Fruit fly (Drosophila melanogaster) whole organism, adult: ENCODE results near the gene mRpL38.
A peak's percentile ranks its signal among the peaks of the same experiment; 100 is the strongest.

Experiments used
- CG11617 ChIP-seq: fragments of 200-800 bp; sonication (Bioruptor generic); optimal IDR thresholded peaks from 2 replicates; lab custom pipeline; 2017; ENCODE audit warnings: mild to moderate bottlenecking, missing biosample characterization, missing genetic modification reagents, missing genetic modification characterization
- CG12768 ChIP-seq: fragments of 200-800 bp; sonication (Bioruptor generic); optimal IDR thresholded peaks from 2 replicates; lab custom pipeline; 2017; ENCODE audit warnings: missing biosample characterization, missing genetic modification characterization, mild to moderate bottlenecking, moderate library complexity, missing genetic modification reagents
- CG14711 ChIP-seq: fragments of 200-800 bp; sonication (Bioruptor generic); optimal IDR thresholded peaks from 2 replicates; lab custom pipeline; 2018; ENCODE audit warnings: missing biosample characterization, mild to moderate bottlenecking, missing genetic modification characterization, moderate library complexity
- CG1620 ChIP-seq: fragments of 200-800 bp; sonication (Bioruptor generic); optimal IDR thresholded peaks from 2 replicates; lab custom pipeline; 2016; ENCODE audit warnings: missing biosample characterization, missing genetic modification characterization
- CG33017 ChIP-seq: fragments of 200-800 bp; sonication (Bioruptor generic); optimal IDR thresholded peaks from 2 replicates; lab custom pipeline; 2018; ENCODE audit warnings: missing biosample characterization, mild to moderate bottlenecking, missing genetic modification characterization, moderate library complexity
- CG5204 ChIP-seq: fragments of 200-800 bp; sonication (Bioruptor generic); optimal IDR thresholded peaks from 2 replicates; lab custom pipeline; 2016; ENCODE audit warnings: missing biosample characterization, missing genetic modification characterization
- CG7045 ChIP-seq: fragments of 200-800 bp; sonication (Bioruptor generic); optimal IDR thresholded peaks from 2 replicates; lab custom pipeline; 2017; ENCODE audit warnings: missing biosample characterization, mild to moderate bottlenecking, missing genetic modification characterization
- CG7101 ChIP-seq: fragments of 200-800 bp; sonication (Bioruptor generic); optimal IDR thresholded peaks from 2 replicates; lab custom pipeline; 2018; ENCODE audit warnings: missing biosample characterization, mild to moderate bottlenecking, missing genetic modification characterization, moderate library complexity
- Clk ChIP-seq: fragments of 200-800 bp; sonication (Bioruptor generic); optimal IDR thresholded peaks from 2 replicates; lab custom pipeline; 2017; ENCODE audit warnings: missing biosample characterization, missing genetic modification characterization
- Crg-1 ChIP-seq: fragments of 200-800 bp; sonication (Bioruptor generic); optimal IDR thresholded peaks from 2 replicates; lab custom pipeline; 2016; ENCODE audit warnings: missing biosample characterization, missing genetic modification characterization
- Hr96 ChIP-seq: fragments of 200-800 bp; sonication (Bioruptor generic); optimal IDR thresholded peaks from 2 replicates; lab custom pipeline; 2016; ENCODE audit warnings: missing biosample characterization, missing genetic modification characterization
- Mnt ChIP-seq: fragments of 200-800 bp; sonication (Bioruptor generic); optimal IDR thresholded peaks from 2 replicates; lab custom pipeline; 2016; ENCODE audit warnings: missing biosample characterization, mild to moderate bottlenecking, missing genetic modification characterization
- bab1 ChIP-seq: fragments of 200-800 bp; sonication (Bioruptor generic); optimal IDR thresholded peaks from 3 replicates; lab custom pipeline; 2019; ENCODE audit warnings: missing biosample characterization, mild to moderate bottlenecking, missing genetic modification characterization, moderate library complexity
- cic ChIP-seq: fragments of 200-800 bp; sonication (Bioruptor generic); optimal IDR thresholded peaks from 2 replicates; lab custom pipeline; 2017; ENCODE audit warnings: missing biosample characterization, mild to moderate bottlenecking, missing genetic modification characterization, moderate library complexity
- cnc ChIP-seq, 2 experiments: fragments of >200 bp; optimal IDR thresholded peaks; 2 replicates each; lab custom pipeline; 2017
- kay ChIP-seq: fragments of 200-800 bp; sonication (Bioruptor generic); peaks from one replicate; lab custom pipeline; 2016; ENCODE audit warnings: missing biosample characterization, missing genetic modification characterization, borderline replicate concordance
- ovo ChIP-seq: fragments of 200-800 bp; sonication (Bioruptor generic); optimal IDR thresholded peaks from 2 replicates; lab custom pipeline; 2016; ENCODE audit warnings: missing biosample characterization, missing genetic modification characterization
- pad ChIP-seq: fragments of 200-800 bp; sonication (Bioruptor generic); optimal IDR thresholded peaks from 3 replicates; lab custom pipeline; 2017; ENCODE audit warnings: missing biosample characterization, missing genetic modification characterization, mild to moderate bottlenecking, moderate library complexity, missing genetic modification reagents
- tj ChIP-seq: fragments of 200-800 bp; sonication (Bioruptor generic); optimal IDR thresholded peaks from 3 replicates; lab custom pipeline; 2017; ENCODE audit warnings: missing biosample characterization, mild to moderate bottlenecking, missing genetic modification characterization, moderate library complexity
- toe ChIP-seq: fragments of 200-800 bp; sonication (Bioruptor generic); optimal IDR thresholded peaks from 2 replicates; lab custom pipeline; 2016; ENCODE audit warnings: missing biosample characterization, missing genetic modification characterization

Gene mRpL38

DNA sequence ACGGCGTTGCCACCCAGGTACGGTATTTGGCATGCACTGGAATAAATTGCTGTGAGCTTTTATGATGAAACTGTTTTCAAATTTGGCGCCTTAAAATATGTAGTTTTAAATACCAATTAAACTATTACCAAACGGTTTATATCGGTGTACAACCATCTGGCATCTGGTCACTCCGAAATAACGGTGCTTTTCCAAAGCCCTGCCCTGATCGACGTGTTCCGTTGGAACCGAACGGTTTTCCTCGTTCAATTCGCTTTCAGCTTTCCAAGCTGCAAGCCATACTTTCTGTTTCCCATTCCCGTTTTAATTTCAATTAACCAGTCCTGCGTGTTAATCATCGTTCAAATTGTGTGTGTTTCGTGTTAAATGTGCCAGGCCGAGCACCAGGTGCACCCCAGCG is 33.1 kb upstream of the mRpL38 start, which contains the start of gene yl:
TSS of gene yl (plus strand) at position 202 of the 400 bp plus-strand sequence.
- peak; percentile 93 for TF ChIP-seq ovo
- TF ChIP-seq Hr96 (GFP tag; lab: Kevin White, UChicago), result no peak

DNA sequence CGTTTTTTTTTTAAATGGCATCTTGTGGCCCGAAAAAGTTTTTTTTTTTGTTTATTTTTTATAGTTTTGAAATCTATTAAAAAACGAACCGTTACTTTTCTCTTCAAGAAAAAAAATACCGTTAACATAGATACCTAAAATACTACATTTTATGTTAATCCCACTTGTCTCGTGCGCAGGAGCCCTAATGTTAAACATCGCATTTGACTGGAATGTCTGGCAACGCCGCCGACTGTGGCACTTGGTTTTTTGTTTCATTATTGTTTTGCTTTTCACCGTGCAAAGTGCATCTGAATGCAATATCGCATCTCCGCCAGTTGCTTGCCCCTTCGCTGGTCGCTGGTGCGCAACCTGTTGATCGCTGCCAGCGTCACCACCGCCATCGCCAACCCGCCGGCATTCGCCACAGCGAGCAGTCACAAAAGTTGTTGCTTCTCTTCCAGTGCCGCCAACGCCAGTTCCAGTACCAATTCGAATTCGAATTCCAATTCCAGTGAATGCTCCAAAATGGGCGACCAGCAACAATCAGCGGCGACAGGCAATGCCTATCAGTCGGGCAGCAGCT is 26.0 kb upstream of the mRpL38 start, which contains the start of gene CG11590:
TSS of gene CG11590 (plus strand) at position 212 of the 565 bp plus-strand sequence.
- TF ChIP-seq CG11617 (GFP tag; lab: Kevin White, UChicago) (no peak), bab1 (peak; percentile 38)

DNA sequence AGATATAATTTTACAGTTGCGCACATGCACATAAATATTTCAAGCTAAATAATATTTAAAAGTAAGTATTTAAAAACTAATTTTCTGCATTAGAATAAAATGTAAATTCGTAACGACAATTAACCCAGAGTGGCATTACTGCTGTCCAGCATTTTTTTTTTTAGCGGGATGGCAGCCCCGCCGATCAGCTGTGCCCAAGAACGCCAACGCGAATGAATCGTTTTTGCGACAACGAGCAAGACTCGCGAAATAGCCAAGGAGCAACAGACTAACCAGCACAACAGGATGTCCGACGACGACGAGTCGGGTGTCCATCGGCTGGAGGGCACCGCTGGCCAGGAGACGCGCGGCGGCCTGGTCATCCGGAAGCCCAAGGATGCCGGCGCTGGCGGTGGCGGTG is 24.9 kb upstream of the mRpL38 start, which contains the start of gene Prp16:
TSS of gene Prp16 (plus strand) at position 185 of the 400 bp plus-strand sequence.
- no peak for TF ChIP-seq CG12768 (GFP tag; lab: Kevin White, UChicago)
- TF ChIP-seq pad (GFP tag; lab: Kevin White, UChicago), result no peak
- TF ChIP-seq CG14711 (tag; lab: Kevin White, UChicago), result no peak
- TF ChIP-seq CG7101, result no peak
- no peak for TF ChIP-seq CG5204 (GFP tag; lab: Kevin White, UChicago)
- TF ChIP-seq cnc (optimal IDR thresholded peaks at IDR 0.05; lab: Kevin White, UChicago), result no peak
- no peak for TF ChIP-seq ovo
- no peak for TF ChIP-seq Crg-1 (GFP tag; lab: Kevin White, UChicago)
- TF ChIP-seq CG7045 (GFP tag; lab: Kevin White, UChicago), result no peak

DNA sequence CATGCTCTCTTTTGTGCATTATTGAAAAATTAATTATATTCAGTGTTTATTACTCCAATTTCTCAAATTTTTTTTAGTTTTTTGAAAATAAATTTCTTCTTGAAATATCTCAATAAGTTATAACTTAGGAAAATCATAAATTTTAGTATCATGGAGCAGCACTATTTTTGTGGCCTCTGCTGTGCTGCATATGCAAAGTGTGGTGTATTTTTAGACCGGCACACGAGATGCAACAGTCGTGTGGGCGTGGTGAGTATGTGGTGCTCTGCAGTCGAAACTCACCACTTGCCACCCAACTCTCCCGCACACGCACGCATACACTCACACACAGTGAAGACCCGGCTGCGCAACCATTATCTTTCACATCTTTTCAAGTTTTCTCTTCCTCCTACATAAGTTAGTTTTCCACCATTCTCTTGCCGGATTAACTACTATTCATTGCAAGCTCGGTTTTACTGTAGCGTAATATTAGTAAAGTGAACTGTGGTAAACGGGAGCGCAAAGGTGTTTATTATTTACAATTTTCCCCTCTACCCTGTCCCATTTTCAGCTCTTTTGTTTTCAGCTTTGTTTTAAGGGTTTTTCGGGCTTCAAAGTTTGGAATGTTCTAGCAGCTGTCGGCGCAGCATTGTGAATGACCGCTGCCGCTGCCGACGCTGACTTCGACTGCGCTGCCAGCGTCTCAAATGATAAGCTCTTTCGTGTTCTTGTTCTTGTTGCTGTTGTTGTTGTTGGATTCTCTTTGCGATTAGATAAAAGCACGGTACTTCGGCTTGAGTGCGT is 17.5 kb upstream of the mRpL38 start:
- TF ChIP-seq CG7045 (GFP tag; lab: Kevin White, UChicago) (peak; percentile 58), ovo (no peak), CG5204 (GFP tag; lab: Kevin White, UChicago) (no peak), CG33017 (tag; lab: Kevin White, UChicago) (peak; percentile 41), CG14711 (tag; lab: Kevin White, UChicago) (peak; percentile 28), tj (GFP tag; lab: Kevin White, UChicago) (no peak), bab1 (peak; percentile 39), CG11617 (GFP tag; lab: Kevin White, UChicago) (peak; percentile 36), kay (GFP tag; lab: Kevin White, UChicago) (peak; percentile 72), CG7101 (no peak), cic (GFP tag; lab: Kevin White, UChicago) (no peak), Mnt (no peak), Hr96 (GFP tag; lab: Kevin White, UChicago) (peak; percentile 42), pad (GFP tag; lab: Kevin White, UChicago) (peak; percentile 26), toe (GFP tag; lab: Kevin White, UChicago) (peak; percentile 12), cnc (optimal IDR thresholded peaks at IDR 0.05; lab: Kevin White, UChicago) (no peak), CG1620 (no peak), CG12768 (GFP tag; lab: Kevin White, UChicago) (no peak), Crg-1 (GFP tag; lab: Kevin White, UChicago) (no peak), Clk (GFP tag; lab: Kevin White, UChicago) (no peak)

DNA sequence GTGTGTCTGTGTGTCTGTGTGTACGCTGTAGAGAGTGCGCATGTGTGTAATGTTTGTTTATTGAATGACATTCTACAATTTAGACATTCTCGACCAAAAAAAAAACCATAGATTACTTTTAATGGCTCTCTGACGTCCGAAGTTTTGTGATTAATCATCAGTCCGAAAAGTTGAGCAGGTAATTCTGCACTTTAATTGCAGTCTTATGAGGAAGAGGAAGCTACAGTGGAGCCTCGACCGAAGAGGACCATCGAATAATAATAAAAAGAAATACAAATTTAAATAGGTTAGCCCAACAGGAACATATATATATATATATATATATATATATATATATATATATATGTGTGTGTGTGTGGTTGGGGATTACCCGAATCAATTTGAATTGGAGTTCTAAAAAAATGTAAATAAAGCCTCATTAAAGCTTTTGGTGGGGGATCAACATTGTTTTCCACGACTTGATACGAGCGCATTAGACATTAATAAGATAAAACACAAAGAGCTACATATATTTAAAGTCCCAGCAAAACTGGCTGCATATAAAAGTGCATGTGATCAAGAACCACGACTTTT is 16.8 kb upstream of the mRpL38 start:
- TF ChIP-seq CG5204 (GFP tag; lab: Kevin White, UChicago) (no peak), Hr96 (GFP tag; lab: Kevin White, UChicago) (peak; percentile 18), CG14711 (tag; lab: Kevin White, UChicago) (no peak), cnc (optimal IDR thresholded peaks at IDR 0.05; lab: Kevin White, UChicago) (no peak), toe (GFP tag; lab: Kevin White, UChicago) (no peak), ovo (no peak)

DNA sequence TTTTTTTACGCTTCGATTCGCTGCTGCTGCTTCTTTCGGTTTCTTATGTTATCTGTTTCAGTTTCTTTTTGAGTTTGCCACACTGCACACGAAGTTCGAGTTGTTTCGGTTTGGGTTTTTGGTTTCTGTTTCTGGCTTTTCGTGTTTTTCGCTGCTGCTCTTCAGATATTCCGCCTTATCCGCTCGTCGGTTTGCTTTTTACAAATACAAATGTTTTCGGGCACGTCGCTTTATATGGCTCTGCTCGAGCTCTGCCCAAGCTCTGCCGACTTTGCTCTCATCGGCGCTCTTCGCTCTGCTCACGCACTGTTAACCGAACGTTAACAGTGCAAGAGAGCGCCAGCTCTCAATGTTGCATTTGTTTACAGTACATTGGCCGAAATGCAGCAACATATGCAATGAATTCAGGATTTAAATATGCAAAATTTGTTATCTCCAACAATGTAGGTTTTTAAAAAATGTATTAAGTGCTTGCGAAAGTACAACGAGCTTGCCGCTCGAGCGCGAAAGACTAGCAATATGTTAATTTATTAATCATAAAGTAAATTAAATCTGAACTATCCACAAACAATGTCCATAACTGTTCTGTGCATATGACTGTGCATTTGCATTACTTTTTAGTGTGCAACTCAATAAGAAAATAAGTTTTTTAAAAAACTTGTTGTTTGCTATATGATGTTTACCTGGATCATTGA is 14.7 kb upstream of the mRpL38 start:
- TF ChIP-seq tj (GFP tag; lab: Kevin White, UChicago) (peak; percentile 1), Hr96 (GFP tag; lab: Kevin White, UChicago) (no peak)
